Fruit fly (Drosophila melanogaster) whole organism, wandering third instar larva: ENCODE data around the gene Vsp37A.

Experiments
- CrebA ChIP-seq: fragments of 200-800 bp; sonication (Bioruptor generic); optimal IDR thresholded peaks from 2 replicates; lab custom pipeline; 2016; ENCODE audit warnings: missing biosample characterization, mild to moderate bottlenecking, missing genetic modification characterization, borderline replicate concordance
- GATAd ChIP-seq: sonication (Bioruptor generic); optimal IDR thresholded peaks from 2 replicates; lab custom pipeline; 2016; ENCODE audit warnings: missing biosample characterization, missing genetic modification characterization
- Hnf4 ChIP-seq: fragments of 200-800 bp; sonication (Bioruptor generic); optimal IDR thresholded peaks from 2 replicates; lab custom pipeline; 2016; ENCODE audit warnings: missing biosample characterization, mild to moderate bottlenecking, missing genetic modification characterization
- Myc ChIP-seq: fragments of >200 bp; optimal IDR thresholded peaks from 2 replicates; lab custom pipeline; 2017
- Rel ChIP-seq, 2 experiments: fragments of 200-800 bp; sonication (Bioruptor generic) in 1 of 2; optimal IDR thresholded peaks; 2 replicates in 1 of 2; 3 replicates in 1 of 2; lab custom pipeline; 2016 to 2019; ENCODE audit warnings: mild to moderate bottlenecking in 2 of 2, missing biosample characterization in 2 of 2, missing genetic modification characterization in 2 of 2, moderate library complexity in 1 of 2
- br ChIP-seq: fragments of 200-800 bp; sonication (Bioruptor generic); optimal IDR thresholded peaks from 2 replicates; lab custom pipeline; 2016; ENCODE audit warnings: missing biosample characterization, missing genetic modification characterization
- dmrt93B ChIP-seq: fragments of 200-800 bp; sonication (Bioruptor generic); optimal IDR thresholded peaks from 2 replicates; lab custom pipeline; 2018; ENCODE audit warnings: missing biosample characterization, mild to moderate bottlenecking, missing genetic modification characterization
- ey ChIP-seq: fragments of 200-800 bp; sonication (Bioruptor generic); optimal IDR thresholded peaks from 2 replicates; lab custom pipeline; 2016; ENCODE audit warnings: missing biosample characterization, missing genetic modification characterization
- foxo ChIP-seq, 2 experiments: fragments of 200-800 bp; sonication (Bioruptor generic); optimal IDR thresholded peaks; 2 replicates in 1 of 2; 3 replicates in 1 of 2; lab custom pipeline; 2016 to 2017; ENCODE audit warnings: missing biosample characterization in 2 of 2, missing genetic modification characterization in 2 of 2
- h ChIP-seq: fragments of 200-800 bp; sonication (Bioruptor generic); optimal IDR thresholded peaks from 3 replicates; lab custom pipeline; 2016; ENCODE audit warnings: missing biosample characterization, mild to moderate bottlenecking, missing genetic modification characterization
- psq ChIP-seq: fragments of 200-800 bp; sonication (Bioruptor generic); optimal IDR thresholded peaks from 3 replicates; lab custom pipeline; 2017; ENCODE audit warnings: missing biosample characterization, mild to moderate bottlenecking, missing genetic modification characterization, moderate library complexity
- woc ChIP-seq: sonication (Bioruptor generic); optimal IDR thresholded peaks from 2 replicates; lab custom pipeline; 2016; ENCODE audit warnings: missing biosample characterization, mild to moderate bottlenecking, missing genetic modification characterization

Vsp37A gene

dm6 chrX:656380-656925 is 35.1 kb downstream of the Vsp37A start:
- TF ChIP-seq psq (GFP tag; lab: Kevin White, UChicago) (no peak), foxo (GFP tag; optimal IDR thresholded peaks at IDR 0.05; lab: Kevin White, UChicago) (no peak), Rel (GFP tag; optimal IDR thresholded peaks at IDR 0.05; lab: Kevin White, UChicago) (no peak), Rel (tag; optimal IDR thresholded peaks at IDR 0.05; lab: Kevin White, UChicago) (peak; percentile 90), dmrt93B (no peak), br (GFP tag; lab: Kevin White, UChicago) (no peak), Myc (no peak), woc (GFP tag; lab: Kevin White, UChicago) (no peak)

- TF ChIP-seq CrebA (GFP tag; lab: Kevin White, UChicago), result no peak
- no peak for TF ChIP-seq h (GFP tag; lab: Kevin White, UChicago)
- TF ChIP-seq woc (GFP tag; lab: Kevin White, UChicago), result no peak
- no peak for TF ChIP-seq Hnf4 (GFP tag; lab: Kevin White, UChicago)
- TF ChIP-seq GATAd, result no peak
- no peak for TF ChIP-seq ey (GFP tag; lab: Kevin White, UChicago)
- peak; percentile 20 for TF ChIP-seq Myc
Measured at dm6 chrX:658021-658420, 36.7 kb downstream of the Vsp37A start.
